Worm (Caenorhabditis elegans) whole organism, midembryonic: ENCODE data around the gene cdc-48.1.
A peak's percentile ranks its signal among the peaks of the same experiment; 100 is the strongest.

Source experiments
- T22C8.4 ChIP-seq: fragments of 200-800 bp; sonication (Bioruptor generic); IDR thresholded peaks from 2 replicates; pipeline ENCODE4 v1.3.6; 2022; ENCODE audit warnings: missing genetic modification characterization, missing compliant biosample characterization
- cog-1 ChIP-seq: sonication (generic microtip); optimal IDR thresholded peaks from 2 replicates; lab custom pipeline; 2016; ENCODE audit warnings: missing genetic modification characterization, missing compliant biosample characterization
- flt-1 ChIP-seq: fragments of 200-800 bp; sonication (Bioruptor generic); IDR thresholded peaks from 2 replicates; pipeline ENCODE4 v1.3.6; 2022; ENCODE audit warnings: missing genetic modification characterization, missing compliant biosample characterization
- klf-2 ChIP-seq: fragments of 200-800 bp; sonication (Bioruptor generic); conservative IDR thresholded peaks from 2 replicates; pipeline ENCODE4 v1.3.6; 2022; ENCODE audit warnings: missing genetic modification reagents, missing genetic modification characterization, missing compliant biosample characterization
- med-1 ChIP-seq: sonication (generic microtip); optimal IDR thresholded peaks from 2 replicates; lab custom pipeline; 2017; ENCODE audit warnings: missing genetic modification characterization, mild to moderate bottlenecking, missing compliant biosample characterization, antibody characterized with exemption, missing genetic modification reagents; ENCODE audit not compliant: insufficient read depth
- ref-1 ChIP-seq: fragments of 200-800 bp; sonication (Bioruptor generic); conservative IDR thresholded peaks from 2 replicates; pipeline ENCODE4 v1.3.6; 2022; ENCODE audit warnings: missing genetic modification reagents, missing genetic modification characterization, missing compliant biosample characterization
- tab-1 ChIP-seq: fragments of 200-800 bp; sonication (Bioruptor generic); IDR thresholded peaks from 2 replicates; pipeline ENCODE4 v1.3.6; 2022; ENCODE audit warnings: missing genetic modification characterization, missing compliant biosample characterization
- ztf-23 ChIP-seq: fragments of 200-800 bp; sonication (Bioruptor generic); IDR thresholded peaks from 2 replicates; pipeline ENCODE4 v1.3.6; 2022; ENCODE audit warnings: missing genetic modification reagents, missing genetic modification characterization, missing compliant biosample characterization
- ztf-29 ChIP-seq: fragments of 200-800 bp; sonication (Bioruptor generic); IDR thresholded peaks from 2 replicates; pipeline ENCODE4 v1.3.6; 2022; ENCODE audit warnings: missing genetic modification reagents, missing genetic modification characterization, missing compliant biosample characterization

Gene cdc-48.1

DNA sequence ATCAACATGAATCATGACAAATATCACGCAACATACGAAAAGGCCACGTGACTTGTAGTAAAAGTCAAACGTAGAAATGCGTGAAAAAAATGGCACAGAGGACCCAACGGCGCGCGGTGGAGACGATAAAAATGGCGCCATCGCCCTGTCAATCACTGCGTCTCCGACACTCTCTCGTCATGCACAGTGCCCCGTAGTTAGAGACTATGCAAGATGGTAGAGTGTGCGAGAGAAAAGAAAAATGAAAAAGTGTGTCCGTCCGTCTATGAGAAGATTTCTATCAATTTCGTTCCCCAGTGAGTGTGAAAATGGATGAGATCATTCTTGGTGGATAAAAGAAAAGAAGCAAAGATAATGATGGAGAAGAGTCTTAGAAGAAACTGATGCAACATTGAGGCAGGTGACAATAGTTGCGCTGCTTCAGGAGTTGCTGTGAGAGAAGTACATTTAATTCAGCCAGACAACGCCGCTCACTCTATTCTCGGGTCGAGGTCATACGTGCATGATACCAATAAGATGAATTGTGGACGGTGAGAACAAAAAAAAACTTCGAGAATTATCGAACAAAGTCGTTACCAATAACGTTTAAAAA lies 7.6 kb downstream of the cdc-48.1 start:
- TF ChIP-seq tab-1 (GFP tag; lab: Robert Waterston, UW) (no peak), flt-1 (GFP tag; lab: Robert Waterston, UW) (0 out of 2 replicates have a peak, but pooled peaks have one; percentile 6)

- no peak for TF ChIP-seq ref-1 (GFP tag; lab: Robert Waterston, UW)
- TF ChIP-seq tab-1 (GFP tag; lab: Robert Waterston, UW) = no peak
- no peak for TF ChIP-seq flt-1 (GFP tag; lab: Robert Waterston, UW)
- TF ChIP-seq cog-1 = no peak
- TF ChIP-seq ztf-23 (GFP tag; lab: Robert Waterston, UW) = no peak
- no peak for TF ChIP-seq T22C8.4 (GFP tag; lab: Robert Waterston, UW)
- TF ChIP-seq med-1 (GFP tag; lab: Kevin White, UChicago) = no peak
- no peak for TF ChIP-seq klf-2 (GFP tag; lab: Robert Waterston, UW)
Observed at ce11 chrII:10554972-10555371, 8.2 kb downstream of the cdc-48.1 start, which contains the start of gene mnk-1. Gene mnk-1, minus strand, starts transcription at chrII:10555044.

DNA sequence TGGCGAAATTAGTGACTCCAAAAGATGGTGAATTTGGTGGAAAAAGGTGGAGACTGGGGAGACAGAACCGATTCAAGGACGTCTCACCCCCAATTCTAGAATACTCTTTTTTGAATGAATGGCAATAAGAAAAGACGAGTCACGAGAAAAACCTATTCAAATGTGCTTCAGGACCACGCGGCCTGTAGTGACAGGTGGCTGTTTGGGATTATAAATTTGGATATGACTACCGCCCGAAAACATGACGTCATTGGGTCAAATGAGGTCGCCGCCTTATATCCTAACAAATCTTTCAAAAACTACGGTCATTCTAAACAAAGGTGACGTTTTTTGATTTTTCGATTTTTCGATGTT lies 9.2 kb downstream of the cdc-48.1 start:
- TF ChIP-seq flt-1 (GFP tag; lab: Robert Waterston, UW) (0 out of 2 replicates have a peak, but pooled peaks have one; percentile 31), cog-1 (no peak)

- TF ChIP-seq med-1 (GFP tag; lab: Kevin White, UChicago) = no peak
- 0 out of 2 replicates have a peak, but pooled peaks have one; percentile 28 for TF ChIP-seq tab-1 (GFP tag; lab: Robert Waterston, UW)
Observed at ce11 chrII:10553377-10554045, 9.7 kb downstream of the cdc-48.1 start.

DNA sequence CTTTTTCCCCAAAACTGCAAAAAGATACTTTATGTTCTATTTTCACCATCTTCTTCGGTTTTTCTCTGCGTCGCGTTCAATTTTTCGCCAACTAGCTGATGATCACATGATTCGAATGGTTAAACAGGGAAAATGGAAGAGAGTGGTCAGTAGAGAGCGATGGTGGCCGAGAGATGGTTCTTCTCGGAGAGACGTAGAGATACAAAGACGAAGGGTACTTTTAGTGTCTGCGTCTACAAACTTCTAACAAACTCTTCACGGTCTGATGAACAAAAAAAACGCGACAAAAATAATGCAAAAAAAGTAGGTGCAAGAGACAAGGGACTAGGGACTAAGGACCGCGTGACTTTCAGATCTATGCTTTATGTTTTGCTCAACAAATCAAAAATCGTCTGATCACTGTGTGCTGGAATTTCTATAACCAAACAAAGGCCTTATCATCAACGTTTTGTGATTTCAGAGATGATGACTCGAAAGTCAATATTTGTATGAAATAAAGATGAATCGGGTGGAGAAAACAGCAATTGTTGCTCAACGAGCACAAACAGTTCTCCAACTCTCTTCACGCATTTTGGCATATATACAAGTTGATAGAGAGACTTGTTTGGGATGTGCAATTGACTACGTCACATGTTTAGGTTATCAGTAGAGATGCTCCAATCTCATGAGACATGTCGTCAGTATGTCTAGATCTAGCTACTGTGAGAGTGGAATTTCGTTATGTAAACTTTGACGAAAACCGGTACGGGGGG lies 11.0 kb downstream of the cdc-48.1 start:
- no peak for TF ChIP-seq flt-1 (GFP tag; lab: Robert Waterston, UW)
- TF ChIP-seq ztf-23 (GFP tag; lab: Robert Waterston, UW) = 0 out of 2 replicates have a peak, but pooled peaks have one; percentile 57
- TF ChIP-seq tab-1 (GFP tag; lab: Robert Waterston, UW) = no peak
- no peak for TF ChIP-seq klf-2 (GFP tag; lab: Robert Waterston, UW)
- TF ChIP-seq ztf-29 = no peak
- no peak for TF ChIP-seq T22C8.4 (GFP tag; lab: Robert Waterston, UW)
- TF ChIP-seq cog-1 = peak; percentile 16
- no peak for TF ChIP-seq ref-1 (GFP tag; lab: Robert Waterston, UW)
- no peak for TF ChIP-seq med-1 (GFP tag; lab: Kevin White, UChicago)

DNA sequence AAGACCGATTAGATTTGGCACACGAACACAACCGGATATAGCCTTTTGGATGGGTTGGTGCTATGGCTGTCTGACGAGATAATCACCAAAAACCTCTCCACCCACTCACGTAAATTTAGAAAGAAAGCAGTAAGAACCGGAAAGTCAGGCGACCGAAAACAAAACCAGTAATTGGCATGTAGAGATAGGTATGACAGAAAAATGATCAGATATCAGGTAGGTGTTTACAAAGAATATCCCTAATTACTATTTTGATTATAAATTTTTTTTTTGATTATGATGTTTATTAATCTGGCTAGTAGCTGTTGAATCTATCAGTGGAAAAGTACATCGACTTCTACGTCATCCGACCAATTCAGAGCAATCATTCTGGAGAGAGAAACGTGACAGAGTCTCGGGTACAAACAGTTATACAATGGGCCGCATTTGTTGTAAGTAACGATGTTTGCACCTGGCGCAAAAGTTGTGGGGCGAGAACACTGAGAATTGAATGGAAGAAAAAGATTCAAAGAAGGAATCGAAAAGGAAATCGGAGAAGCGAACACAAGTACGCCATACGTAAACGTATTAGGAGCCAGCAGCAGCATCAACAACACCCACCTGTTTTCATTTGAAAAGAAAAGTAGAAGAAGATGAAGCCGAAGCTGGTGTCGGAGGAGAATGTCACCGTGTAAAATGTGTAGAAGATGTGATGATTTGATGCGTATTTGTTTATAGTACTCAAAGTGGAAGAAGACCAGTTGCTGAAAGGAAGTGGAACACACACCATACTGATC lies 12.1 kb downstream of the cdc-48.1 start:
- TF ChIP-seq T22C8.4 (GFP tag; lab: Robert Waterston, UW) = no peak
- no peak for TF ChIP-seq flt-1 (GFP tag; lab: Robert Waterston, UW)
- TF ChIP-seq ztf-23 (GFP tag; lab: Robert Waterston, UW) = no peak
- TF ChIP-seq med-1 (GFP tag; lab: Kevin White, UChicago) = no peak
- no peak for TF ChIP-seq ref-1 (GFP tag; lab: Robert Waterston, UW)
- TF ChIP-seq tab-1 (GFP tag; lab: Robert Waterston, UW) = no peak

ce11 chrII:10550173-10550572 lies 13.0 kb downstream of the cdc-48.1 start:
- no peak for TF ChIP-seq flt-1 (GFP tag; lab: Robert Waterston, UW)
- TF ChIP-seq tab-1 (GFP tag; lab: Robert Waterston, UW) = no peak
- TF ChIP-seq ref-1 (GFP tag; lab: Robert Waterston, UW) = no peak
- TF ChIP-seq med-1 (GFP tag; lab: Kevin White, UChicago) = no peak
- TF ChIP-seq klf-2 (GFP tag; lab: Robert Waterston, UW) = no peak
- no peak for TF ChIP-seq cog-1
- TF ChIP-seq ztf-23 (GFP tag; lab: Robert Waterston, UW) = no peak
- TF ChIP-seq ztf-29 = no peak
- no peak for TF ChIP-seq T22C8.4 (GFP tag; lab: Robert Waterston, UW)

- peak; percentile 71; the same call in 1 of the 2 replicates for TF ChIP-seq ztf-23 (GFP tag; lab: Robert Waterston, UW)
- TF ChIP-seq klf-2 (GFP tag; lab: Robert Waterston, UW) = no peak
- TF ChIP-seq flt-1 (GFP tag; lab: Robert Waterston, UW) = peak; percentile 80
- TF ChIP-seq ztf-29 = peak; percentile 85
Observed at ce11 chrII:10548778-10549671, 14.2 kb downstream of the cdc-48.1 start.
